Worm (Caenorhabditis elegans) whole organism, young adult: ENCODE results near the gene pycr-4.

ENCODE experiments used
- B0019.2 ChIP-seq: fragments of 200-800 bp; sonication (Bioruptor generic); conservative IDR thresholded peaks from 2 replicates; pipeline ENCODE4 v1.3.6; 2022; ENCODE audit warnings: missing genetic modification reagents, missing genetic modification characterization, missing compliant biosample characterization
- C17E4.6 ChIP-seq: fragments of 200-800 bp; sonication (Bioruptor generic); IDR thresholded peaks from 2 replicates; pipeline ENCODE4 v1.3.6; 2022; ENCODE audit warnings: missing genetic modification reagents, missing genetic modification characterization, missing compliant biosample characterization
- D2030.7 ChIP-seq: fragments of 200-800 bp; sonication (Bioruptor generic); IDR thresholded peaks from 2 replicates; pipeline ENCODE4 v1.3.6; 2022; ENCODE audit warnings: missing genetic modification reagents, missing genetic modification characterization, missing compliant biosample characterization
- F10E7.11 ChIP-seq: sonication (generic microtip); optimal IDR thresholded peaks from 2 replicates; lab custom pipeline; 2017; ENCODE audit warnings: mild to moderate bottlenecking, missing genetic modification characterization, moderate library complexity, missing compliant biosample characterization
- F22D6.2 ChIP-seq: sonication (generic microtip); optimal IDR thresholded peaks from 2 replicates; lab custom pipeline; 2016; ENCODE audit warnings: mild to moderate bottlenecking, missing genetic modification characterization, missing compliant biosample characterization
- F49E8.2 ChIP-seq: sonication (generic microtip); optimal IDR thresholded peaks from 3 replicates; lab custom pipeline; 2017; ENCODE audit warnings: missing genetic modification characterization, mild to moderate bottlenecking, missing compliant biosample characterization, antibody characterized with exemption, moderate library complexity; ENCODE audit not compliant: insufficient read depth
- T26A5.8 ChIP-seq: sonication (generic microtip); optimal IDR thresholded peaks from 2 replicates; lab custom pipeline; 2016; ENCODE audit warnings: missing genetic modification characterization, missing compliant biosample characterization
- Y53F4B.3 ChIP-seq: fragments of 200-800 bp; sonication (Bioruptor generic); IDR thresholded peaks from 2 replicates; pipeline ENCODE4 v1.3.6; 2022; ENCODE audit warnings: missing genetic modification reagents, missing genetic modification characterization, missing compliant biosample characterization
- Y56A3A.18 ChIP-seq: fragments of 200-800 bp; sonication (Bioruptor generic); IDR thresholded peaks from 2 replicates; pipeline ENCODE4 v1.3.6; 2022; ENCODE audit warnings: missing genetic modification reagents, missing genetic modification characterization, missing compliant biosample characterization
- Y95B8A.8 ChIP-seq: fragments of 200-800 bp; sonication (Bioruptor generic); IDR thresholded peaks from 2 replicates; pipeline ENCODE4 v1.3.6; 2022; ENCODE audit warnings: missing genetic modification reagents, missing genetic modification characterization, missing compliant biosample characterization
- ZK185.1 ChIP-seq: sonication (generic microtip); optimal IDR thresholded peaks from 2 replicates; lab custom pipeline; 2016; ENCODE audit warnings: mild to moderate bottlenecking, missing genetic modification characterization, missing compliant biosample characterization; ENCODE audit not compliant: poor library complexity, severe bottlenecking
- akir-1 ChIP-seq: fragments of 200-800 bp; sonication (Bioruptor generic); optimal IDR thresholded peaks from 2 replicates; lab custom pipeline; 2018; ENCODE audit warnings: mild to moderate bottlenecking, missing genetic modification characterization, moderate library complexity, missing compliant biosample characterization
- attf-5 ChIP-seq: fragments of 200-800 bp; sonication (Bioruptor generic); optimal IDR thresholded peaks from 2 replicates; lab custom pipeline; 2018; ENCODE audit warnings: mild to moderate bottlenecking, missing genetic modification characterization, missing compliant biosample characterization
- bed-2 ChIP-seq: fragments of 200-800 bp; sonication (Bioruptor generic); IDR thresholded peaks from 2 replicates; pipeline ENCODE4 v1.3.6; 2022; ENCODE audit warnings: missing genetic modification reagents, missing genetic modification characterization, missing compliant biosample characterization
- ccch-3 ChIP-seq: fragments of 200-800 bp; sonication (Bioruptor generic); optimal IDR thresholded peaks from 2 replicates; lab custom pipeline; 2018; ENCODE audit warnings: mild to moderate bottlenecking, missing genetic modification characterization, missing compliant biosample characterization
- cebp-1 ChIP-seq, 2 experiments: fragments of 200-800 bp in 1 of 2; sonication (Bioruptor generic) in 1 of 2; sonication (generic microtip) in 1 of 2; IDR thresholded peaks in 1 of 2; optimal IDR thresholded peaks in 1 of 2; 2 replicates each; pipeline versions ENCODE4 v1.3.6 to Lab custom; 2017 to 2022; ENCODE audit warnings: missing compliant biosample characterization in 2 of 2, missing genetic modification characterization in 2 of 2, mild to moderate bottlenecking in 1 of 2, missing genetic modification reagents in 1 of 2, moderate library complexity in 1 of 2
- ceh-40 ChIP-seq: fragments of 200-800 bp; sonication (Bioruptor generic); IDR thresholded peaks from 2 replicates; pipeline ENCODE4 v1.3.6; 2022; ENCODE audit warnings: missing genetic modification characterization, missing compliant biosample characterization
- ceh-79 ChIP-seq: sonication (generic microtip); optimal IDR thresholded peaks from 2 replicates; lab custom pipeline; 2017; ENCODE audit warnings: mild to moderate bottlenecking, missing genetic modification characterization, missing compliant biosample characterization
- dpff-1 ChIP-seq: sonication (generic microtip); optimal IDR thresholded peaks from 2 replicates; lab custom pipeline; 2017; ENCODE audit warnings: mild to moderate bottlenecking, missing genetic modification characterization, missing compliant biosample characterization
- ekl-4 ChIP-seq: fragments of 200-800 bp; sonication (Bioruptor generic); IDR thresholded peaks from 2 replicates; pipeline ENCODE4 v1.3.6; 2022; ENCODE audit warnings: missing genetic modification reagents, missing genetic modification characterization, missing compliant biosample characterization
- hlh-12 ChIP-seq: sonication (generic microtip); optimal IDR thresholded peaks from 2 replicates; lab custom pipeline; 2016; ENCODE audit warnings: missing genetic modification characterization, missing compliant biosample characterization
- hlh-26 ChIP-seq: fragments of 200-800 bp; sonication (Bioruptor generic); conservative IDR thresholded peaks from 2 replicates; pipeline ENCODE4 v1.3.6; 2022; ENCODE audit warnings: missing genetic modification reagents, missing genetic modification characterization, missing compliant biosample characterization
- lag-1 ChIP-seq: fragments of 200-800 bp; sonication (Bioruptor generic); IDR thresholded peaks from 2 replicates; pipeline ENCODE4 v1.3.6; 2022; ENCODE audit warnings: missing genetic modification reagents, missing genetic modification characterization, missing compliant biosample characterization
- lin-54 ChIP-seq: fragments of 200-800 bp; sonication (Bioruptor generic); optimal IDR thresholded peaks from 2 replicates; lab custom pipeline; 2018; ENCODE audit warnings: mild to moderate bottlenecking, missing genetic modification characterization, missing compliant biosample characterization
- lir-1 ChIP-seq: fragments of 200-800 bp; sonication (Bioruptor generic); conservative IDR thresholded peaks from 2 replicates; pipeline ENCODE4 v1.3.6; 2022; ENCODE audit warnings: missing genetic modification reagents, missing genetic modification characterization, missing compliant biosample characterization
- lsy-27 ChIP-seq: sonication (generic microtip); optimal IDR thresholded peaks from 2 replicates; lab custom pipeline; 2017; ENCODE audit warnings: missing genetic modification characterization, mild to moderate bottlenecking, missing compliant biosample characterization, antibody characterized with exemption, missing genotype, borderline replicate concordance; ENCODE audit not compliant: insufficient read depth
- madf-10 ChIP-seq: sonication (generic microtip); optimal IDR thresholded peaks from 2 replicates; lab custom pipeline; 2016; ENCODE audit warnings: mild to moderate bottlenecking, missing genetic modification characterization, missing compliant biosample characterization
- madf-6 ChIP-seq: fragments of 200-800 bp; sonication (Bioruptor generic); IDR thresholded peaks from 2 replicates; pipeline ENCODE4 v1.3.6; 2022; ENCODE audit warnings: missing genetic modification reagents, missing genetic modification characterization, missing compliant biosample characterization
- mes-4 ChIP-seq: sonication (generic microtip); optimal IDR thresholded peaks from 2 replicates; lab custom pipeline; 2016; ENCODE audit warnings: missing genotype, missing genetic modification characterization, missing compliant biosample characterization
- mxl-1 ChIP-seq: sonication (generic microtip); optimal IDR thresholded peaks from 2 replicates; lab custom pipeline; 2016; ENCODE audit warnings: missing genetic modification characterization, missing compliant biosample characterization
- nfya-2 ChIP-seq: fragments of 200-800 bp; sonication (Bioruptor generic); IDR thresholded peaks from 2 replicates; pipeline ENCODE4 v1.3.6; 2022; ENCODE audit warnings: missing genetic modification reagents, missing genetic modification characterization, missing compliant biosample characterization
- nhr-90 ChIP-seq: sonication (generic microtip); optimal IDR thresholded peaks from 2 replicates; lab custom pipeline; 2016; ENCODE audit warnings: missing genotype, mild to moderate bottlenecking, missing genetic modification characterization, missing compliant biosample characterization
- snpc-1.3 ChIP-seq: sonication (generic microtip); optimal IDR thresholded peaks from 2 replicates; lab custom pipeline; 2017; ENCODE audit warnings: missing genetic modification characterization, mild to moderate bottlenecking, missing compliant biosample characterization, antibody characterized with exemption, moderate library complexity, missing genotype, missing genetic modification reagents; ENCODE audit not compliant: insufficient read depth
- somi-1 ChIP-seq: fragments of 200-800 bp; sonication (Bioruptor generic); optimal IDR thresholded peaks from 2 replicates; lab custom pipeline; 2018; ENCODE audit warnings: mild to moderate bottlenecking, missing genetic modification characterization, missing compliant biosample characterization
- zfh-2 ChIP-seq: fragments of 200-800 bp; sonication (Bioruptor generic); conservative IDR thresholded peaks from 2 replicates; pipeline ENCODE4 v1.3.6; 2022; ENCODE audit warnings: missing genetic modification reagents, missing genetic modification characterization, missing compliant biosample characterization
- ztf-18 ChIP-seq: sonication (generic microtip); optimal IDR thresholded peaks from 2 replicates; lab custom pipeline; 2016; ENCODE audit warnings: missing genotype, mild to moderate bottlenecking, missing genetic modification characterization, missing compliant biosample characterization
- ztf-26 ChIP-seq: sonication (generic microtip); optimal IDR thresholded peaks from 2 replicates; lab custom pipeline; 2017; ENCODE audit warnings: missing genetic modification characterization, missing compliant biosample characterization

pycr-4 gene

DNA sequence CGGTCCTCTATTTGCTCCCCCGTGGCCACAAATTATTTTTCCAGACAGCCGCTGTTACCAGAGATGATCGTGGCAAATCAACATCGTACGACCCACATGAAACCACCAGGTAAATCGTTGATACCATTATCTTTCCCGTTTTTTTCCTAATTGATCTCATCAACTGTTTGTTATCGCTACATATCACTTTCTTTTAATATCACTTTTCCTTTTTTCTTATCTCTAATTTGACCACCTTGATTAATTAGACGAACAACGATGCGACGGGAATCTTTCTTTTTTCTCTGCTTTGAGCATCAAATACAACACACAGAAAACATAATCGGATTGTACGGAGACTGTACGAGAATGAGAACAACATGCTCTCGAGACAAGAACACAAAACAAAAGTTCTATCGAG, 36.9 kb downstream of the pycr-4 start:
- TF ChIP-seq mxl-1 (tag; lab: Kevin White, UChicago) (no peak), somi-1 (GFP tag; lab: Kevin White, UChicago) (no peak), ccch-3 (GFP tag; lab: Kevin White, UChicago) (no peak), akir-1 (no peak), F10E7.11 (tag; lab: Kevin White, UChicago) (no peak), ztf-18 (tag; lab: Kevin White, UChicago) (no peak), F49E8.2 (tag; lab: Kevin White, UChicago) (no peak)
- TF ChIP-seq, all 124 proteins: peak for 0

DNA sequence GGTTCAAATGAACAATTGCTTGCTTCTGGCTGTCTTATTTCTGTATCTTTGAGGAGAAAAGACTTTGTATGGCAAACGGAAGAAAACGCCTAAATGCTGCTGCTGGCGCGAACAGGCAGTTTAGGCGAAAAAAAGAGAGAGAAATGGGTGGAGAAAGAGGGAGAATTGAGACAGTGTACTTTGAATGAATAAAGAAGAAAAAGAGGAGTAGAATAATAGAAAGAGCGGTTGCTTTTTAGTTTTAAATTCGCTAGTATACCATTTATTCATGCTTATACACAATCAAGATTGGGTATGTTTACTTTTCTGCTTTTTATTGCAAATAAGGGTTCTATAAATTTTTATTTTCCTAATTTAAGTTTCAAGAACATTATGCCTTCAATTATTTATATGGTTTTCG, 37.7 kb downstream of the pycr-4 start:
- TF ChIP-seq somi-1 (GFP tag; lab: Kevin White, UChicago) = no peak
- no peak for TF ChIP-seq nhr-90 (tag; lab: Kevin White, UChicago)
- TF ChIP-seq cebp-1 (GFP tag; IDR thresholded peaks at IDR 0.05; lab: Robert Waterston, UW) = no peak
- TF ChIP-seq cebp-1 (tag; optimal IDR thresholded peaks at IDR 0.05; lab: Kevin White, UChicago) = no peak
- no peak for TF ChIP-seq zfh-2
- no peak for TF ChIP-seq ekl-4
- no peak for TF ChIP-seq lir-1 (GFP tag; lab: Robert Waterston, UW)

DNA sequence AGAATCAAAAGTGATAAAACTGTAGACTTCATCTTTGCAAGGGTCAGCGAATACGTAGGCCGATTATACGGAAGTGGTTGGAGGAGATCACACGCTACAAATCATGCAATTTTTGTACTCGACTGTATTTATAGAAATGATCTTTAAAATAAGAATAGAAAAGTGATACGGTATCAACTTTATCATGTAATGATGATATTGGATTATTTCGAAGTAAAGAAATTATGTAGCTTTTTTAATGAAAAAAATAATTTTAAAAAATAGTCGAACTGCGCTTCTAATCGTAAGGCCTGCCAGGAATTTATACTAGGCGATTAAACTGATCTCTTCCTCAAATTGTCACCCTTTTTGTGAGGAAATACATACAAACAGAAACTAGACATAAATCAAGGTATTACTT, 43.2 kb downstream of the pycr-4 start, which contains the start of gene B0496.11:
Gene B0496.11 (minus strand): TSS at position 101 of the 400 bp plus-strand sequence.
- no peak for TF ChIP-seq lag-1 (GFP tag; lab: Robert Waterston, UW)
- no peak for TF ChIP-seq nfya-2 (GFP tag; lab: Robert Waterston, UW)
- TF ChIP-seq lsy-27 (tag; lab: Kevin White, UChicago) = no peak
- no peak for TF ChIP-seq attf-5 (GFP tag; lab: Kevin White, UChicago)
- TF ChIP-seq ceh-40 = no peak
- TF ChIP-seq ZK185.1 (tag; lab: Kevin White, UChicago) = no peak
- no peak for TF ChIP-seq cebp-1 (GFP tag; IDR thresholded peaks at IDR 0.05; lab: Robert Waterston, UW)
- TF ChIP-seq cebp-1 (tag; optimal IDR thresholded peaks at IDR 0.05; lab: Kevin White, UChicago) = no peak
- no peak for TF ChIP-seq snpc-1.3 (tag; lab: Kevin White, UChicago)
- TF ChIP-seq C17E4.6 (GFP tag; lab: Robert Waterston, UW) = no peak
- no peak for TF ChIP-seq mes-4 (tag; lab: Kevin White, UChicago)

DNA sequence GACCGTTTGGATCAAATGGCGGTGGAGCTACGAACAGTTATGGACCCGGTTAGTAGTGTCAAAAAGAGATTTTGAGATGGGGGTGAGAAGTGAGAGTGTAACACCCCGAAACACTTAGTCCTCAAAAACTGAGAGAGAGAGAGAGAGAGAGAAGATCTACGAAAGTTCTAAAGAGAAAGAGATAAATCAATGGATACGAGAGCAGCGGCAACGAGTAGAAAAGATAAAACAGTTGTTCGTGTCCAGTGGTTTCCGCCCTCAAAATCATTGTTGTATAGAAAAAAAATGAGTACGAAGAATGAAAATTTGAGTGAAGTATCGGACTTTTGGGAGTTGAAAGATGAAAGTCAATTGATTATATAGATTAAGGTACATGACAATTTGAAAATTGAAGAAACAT, 48.1 kb downstream of the pycr-4 start:
- no peak for TF ChIP-seq dpff-1 (tag; lab: Kevin White, UChicago)
- TF ChIP-seq ceh-79 (tag; lab: Kevin White, UChicago) = no peak
- no peak for TF ChIP-seq D2030.7 (GFP tag; lab: Robert Waterston, UW)
- no peak for TF ChIP-seq ZK185.1 (tag; lab: Kevin White, UChicago)
- no peak for TF ChIP-seq B0019.2 (GFP tag; lab: Robert Waterston, UW)
- no peak for TF ChIP-seq Y56A3A.18 (GFP tag; lab: Robert Waterston, UW)
- TF ChIP-seq ccch-3 (GFP tag; lab: Kevin White, UChicago) = no peak
- TF ChIP-seq madf-6 (GFP tag; lab: Robert Waterston, UW) = no peak
- TF ChIP-seq lin-54 (GFP tag; lab: Kevin White, UChicago) = no peak
- no peak for TF ChIP-seq Y53F4B.3 (GFP tag; lab: Robert Waterston, UW)
- no peak for TF ChIP-seq hlh-26 (GFP tag; lab: Robert Waterston, UW)
- no peak for TF ChIP-seq F22D6.2 (tag; lab: Kevin White, UChicago)
- TF ChIP-seq nfya-2 (GFP tag; lab: Robert Waterston, UW) = no peak
- TF ChIP-seq madf-10 (tag; lab: Kevin White, UChicago) = no peak
- TF ChIP-seq lag-1 (GFP tag; lab: Robert Waterston, UW) = no peak
- no peak for TF ChIP-seq ztf-26 (tag; lab: Kevin White, UChicago)
- no peak for TF ChIP-seq hlh-12 (tag; lab: Kevin White, UChicago)
- TF ChIP-seq bed-2 (GFP tag; lab: Robert Waterston, UW) = no peak
- no peak for TF ChIP-seq Y95B8A.8
- TF ChIP-seq T26A5.8 (tag; lab: Kevin White, UChicago) = no peak
